Worm (Caenorhabditis elegans): ENCODE results near the gene lsm-7.

The lsm-7 gene

DNA sequence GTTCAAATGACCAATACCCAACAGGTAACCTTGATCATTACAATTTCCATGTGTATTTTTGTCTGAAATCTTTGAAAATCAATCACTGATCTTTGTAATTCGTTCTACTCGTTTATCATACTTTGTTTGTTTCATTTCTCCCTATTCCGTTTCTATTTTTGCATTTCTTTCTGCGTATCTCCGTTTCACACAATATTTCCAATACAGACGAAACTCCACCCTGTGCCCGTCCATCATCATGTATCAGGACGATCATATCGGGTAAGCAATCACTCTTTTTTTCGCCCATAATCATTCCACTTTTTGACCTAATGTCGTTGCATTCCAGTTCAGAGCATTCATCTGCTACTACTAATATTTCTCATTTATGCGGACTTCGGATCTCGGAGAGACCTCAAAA is 23.6 kb upstream of the lsm-7 start, which contains the start of gene pyk-2 (continued):
- TF ChIP-seq C04F5.9 (tag; optimal IDR thresholded peaks at IDR 0.05) (no peak), nhr-19 (GFP tag; conservative IDR thresholded peaks at IDR 0.05) (peak; percentile 26), ceh-8 (GFP tag; optimal IDR thresholded peaks at IDR 0.05) (no peak), mep-1 (tag; optimal IDR thresholded peaks at IDR 0.05) (no peak), hpl-2 (GFP tag; optimal IDR thresholded peaks at IDR 0.05) (no peak), nhr-12 (tag; optimal IDR thresholded peaks at IDR 0.05) (no peak), pax-3 (tag; optimal IDR thresholded peaks at IDR 0.05) (no peak), nhr-28 (tag; optimal IDR thresholded peaks at IDR 0.05) (no peak), ets-5 (GFP tag; IDR thresholded peaks at IDR 0.05) (no peak), lin-35 (GFP tag; optimal IDR thresholded peaks at IDR 0.05) (peak in 1 of 2 experiments; percentile 29), blmp-1 (tag; optimal IDR thresholded peaks at IDR 0.05) (no peak), pqm-1 (tag; optimal IDR thresholded peaks at IDR 0.05) (no peak), zip-4 (GFP tag; optimal IDR thresholded peaks at IDR 0.05) (no peak), unc-86 (tag; optimal IDR thresholded peaks at IDR 0.05) (no peak), elt-3 (tag; optimal IDR thresholded peaks at IDR 0.05) (peak in 3 of 6 experiments; percentile 29 to 65 (median 64)), vab-15 (tag; optimal IDR thresholded peaks at IDR 0.05) (no peak), unc-98 (GFP tag; IDR thresholded peaks at IDR 0.05) (no peak), egl-13 (tag; optimal IDR thresholded peaks at IDR 0.05) (no peak), nhr-20 (tag; optimal IDR thresholded peaks at IDR 0.05) (peak; percentile 69), nhr-237 (tag; optimal IDR thresholded peaks at IDR 0.05) (no peak), lin-13 (GFP tag; optimal IDR thresholded peaks at IDR 0.05) (no peak), lin-15B (tag; optimal IDR thresholded peaks at IDR 0.05) (no peak), efl-3 (GFP tag; optimal IDR thresholded peaks at IDR 0.05) (no peak), unc-62 (GFP tag; optimal IDR thresholded peaks at IDR 0.05) (no peak), lin-39 (tag; optimal IDR thresholded peaks at IDR 0.05) (no peak), ztf-11 (tag; optimal IDR thresholded peaks at IDR 0.05) (no peak), sox-4 (tag; optimal IDR thresholded peaks at IDR 0.05) (no peak), dsc-1 (tag; optimal IDR thresholded peaks at IDR 0.05) (no peak), nhr-90 (tag; optimal IDR thresholded peaks at IDR 0.05; ENCODE audit: poor library complexity) (peak; percentile 22), C16A3.4 (tag; optimal IDR thresholded peaks at IDR 0.05) (no peak)

DNA sequence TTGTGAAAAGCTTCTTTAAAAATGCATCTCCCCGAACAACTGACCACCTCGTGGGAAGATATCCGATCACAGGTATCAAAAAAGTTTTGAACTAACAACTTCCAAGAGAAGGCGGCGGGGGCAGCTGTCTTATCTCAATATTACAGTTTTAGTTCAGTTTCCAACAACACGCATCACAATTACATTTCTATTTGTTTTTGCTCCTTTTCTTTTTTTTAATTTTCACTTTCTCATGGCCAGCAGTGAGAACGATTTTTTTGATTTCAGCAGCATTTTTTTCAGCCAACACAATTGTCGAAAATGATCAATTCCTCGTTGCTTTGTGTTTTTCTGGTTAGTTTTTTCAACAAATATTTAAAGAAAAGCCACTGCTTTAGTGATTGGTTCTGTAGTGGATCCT is 20.2 kb upstream of the lsm-7 start, which contains the start of gene ZK593.2:
TSS of gene ZK593.2 (plus strand) at position 301 of the 400 bp plus-strand sequence.
- TF ChIP-seq nhr-20 (tag; optimal IDR thresholded peaks at IDR 0.05) (no peak), skn-1 (tag; optimal IDR thresholded peaks at IDR 0.05) (no peak), nhr-77 (tag; optimal IDR thresholded peaks at IDR 0.05) (no peak)

DNA sequence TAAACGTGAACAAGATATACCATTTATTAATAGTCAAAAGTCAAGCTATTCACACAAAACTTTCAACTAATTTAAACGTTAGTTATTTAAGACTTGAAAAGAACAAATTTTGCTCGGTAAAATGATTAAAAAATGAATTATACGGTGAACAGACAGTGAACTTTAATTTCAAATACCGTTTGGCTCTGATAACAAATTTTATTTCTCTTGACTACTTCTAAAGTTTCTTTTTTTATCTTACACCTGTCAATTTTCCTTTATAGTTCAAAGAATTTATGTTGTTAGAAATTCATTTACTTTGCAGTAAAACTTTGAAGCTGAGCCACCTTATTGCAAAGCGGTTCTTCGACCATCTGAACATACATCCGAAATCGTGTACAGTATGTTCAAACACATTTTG is 17.9 kb upstream of the lsm-7 start, which contains the start of gene ZK593.3:
TSS of gene ZK593.3 (plus strand) at position 301 of the 400 bp plus-strand sequence.
- no peak for TF ChIP-seq unc-98 (GFP tag; IDR thresholded peaks at IDR 0.05)
- TF ChIP-seq aha-1 (tag; optimal IDR thresholded peaks at IDR 0.05), result no peak
- TF ChIP-seq ztf-11 (tag; optimal IDR thresholded peaks at IDR 0.05), result no peak
- no peak for TF ChIP-seq swsn-7 (tag; optimal IDR thresholded peaks at IDR 0.05)
- no peak for TF ChIP-seq xbp-1 (tag; optimal IDR thresholded peaks at IDR 0.05)
- TF ChIP-seq zip-4 (GFP tag; optimal IDR thresholded peaks at IDR 0.05), result no peak
- no peak for TF ChIP-seq nhr-71 (tag; optimal IDR thresholded peaks at IDR 0.05)
- TF ChIP-seq zag-1 (tag; optimal IDR thresholded peaks at IDR 0.05), result no peak
- TF ChIP-seq lin-14 (GFP tag; optimal IDR thresholded peaks at IDR 0.05), result no peak

DNA sequence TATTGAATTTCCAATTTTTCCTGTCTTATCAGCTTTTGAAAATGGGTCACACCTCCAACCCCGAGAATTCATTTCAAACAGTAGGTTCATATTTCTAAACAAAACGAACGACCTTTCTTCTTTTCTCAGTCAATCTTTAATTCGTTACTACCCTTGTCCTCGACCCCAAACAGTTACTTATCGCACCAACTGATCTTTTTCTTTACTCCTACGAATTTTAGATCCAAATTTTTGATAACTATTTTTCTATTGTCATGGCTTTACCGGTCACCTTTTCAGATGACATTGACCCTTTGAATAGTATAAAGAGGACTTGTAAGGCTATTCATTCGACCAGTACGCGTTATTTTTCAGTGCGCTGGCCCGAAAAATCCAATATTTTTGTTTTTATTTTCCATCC is 17.2 kb upstream of the lsm-7 start:
- TF ChIP-seq nhr-85 (tag), result peak; percentile 49
- no peak for TF ChIP-seq snpc-4 (tag; optimal IDR thresholded peaks at IDR 0.05)
